Worm (Caenorhabditis elegans): ENCODE results near the gene snrp-40.1.

Gene snrp-40.1

ce11 chrX:11299642-11300307 lies at the start of gene snrp-40.1, which contains the start of gene F08G12.3 (continued):
- TF ChIP-seq Y75B8A.6 (GFP tag; IDR thresholded peaks at IDR 0.05) (no peak), mxl-3 (GFP tag; optimal IDR thresholded peaks at IDR 0.05) (peak; percentile 93), unc-39 (tag; optimal IDR thresholded peaks at IDR 0.05) (no peak), daf-19 (GFP tag; conservative IDR thresholded peaks at IDR 0.05) (no peak), F10B5.3 (tag; optimal IDR thresholded peaks at IDR 0.05) (no peak)

ce11 chrX:11346155-11346554 lies 46.6 kb upstream of the snrp-40.1 start, which contains the start of gene oct-2:
Gene oct-2 (plus strand): TSS chrX:11346455.
- TF ChIP-seq aha-1 (tag), result peak; percentile 37
- TF ChIP-seq unc-62 (GFP tag; optimal IDR thresholded peaks at IDR 0.05 in 1 of 2), result peak in 1 of 2 experiments; percentile 57
- TF ChIP-seq unc-62 (tag; optimal IDR thresholded peaks at IDR 0.05), result no peak
- no peak for TF ChIP-seq lin-29 (GFP tag; IDR thresholded peaks at IDR 0.05)

- no peak for TF ChIP-seq set-16 (GFP tag; IDR thresholded peaks at IDR 0.05)
- TF ChIP-seq duxl-1 (tag; optimal IDR thresholded peaks at IDR 0.05; ENCODE audit: poor library complexity), result no peak
- TF ChIP-seq daf-8 (GFP tag; IDR thresholded peaks at IDR 0.05), result no peak
- TF ChIP-seq ceh-28 (tag; optimal IDR thresholded peaks at IDR 0.05), result no peak
- no peak for TF ChIP-seq dve-1 (tag; optimal IDR thresholded peaks at IDR 0.05; ENCODE audit: insufficient read depth)
- no peak for TF ChIP-seq zip-11 (GFP tag; IDR thresholded peaks at IDR 0.05)
- peak; percentile 94 for TF ChIP-seq aha-1 (tag)
- TF ChIP-seq nhr-28 (tag; optimal IDR thresholded peaks at IDR 0.05), result peak; percentile 34
- no peak for TF ChIP-seq ceh-82 (tag; optimal IDR thresholded peaks at IDR 0.05)
- TF ChIP-seq nhr-111 (GFP tag; optimal IDR thresholded peaks at IDR 0.05), result no peak
- TF ChIP-seq ama-1 (optimal IDR thresholded peaks at IDR 0.05), result no peak
- peak; percentile 5 for TF ChIP-seq pqm-1 (tag; optimal IDR thresholded peaks at IDR 0.05)
- peak; percentile 18; the same call in 1 of the 2 replicates for TF ChIP-seq dmd-6 (GFP tag; IDR thresholded peaks at IDR 0.05)
- TF ChIP-seq ctbp-1 (GFP tag; IDR thresholded peaks at IDR 0.05), result no peak
- TF ChIP-seq unc-130 (GFP tag; optimal IDR thresholded peaks at IDR 0.05), result no peak
- TF ChIP-seq F10B5.3 (tag; optimal IDR thresholded peaks at IDR 0.05), result no peak
- 0 out of 2 replicates have a peak, but pooled peaks have one; percentile 56 for TF ChIP-seq tag-97 (GFP tag; IDR thresholded peaks at IDR 0.05)
- no peak for TF ChIP-seq madf-5 (GFP tag; IDR thresholded peaks at IDR 0.05)
- no peak for TF ChIP-seq D1046.2 (GFP tag; IDR thresholded peaks at IDR 0.05)
- no peak for TF ChIP-seq unc-62 (GFP tag; optimal IDR thresholded peaks at IDR 0.05 in 1 of 2)
- TF ChIP-seq unc-62 (tag; optimal IDR thresholded peaks at IDR 0.05), result no peak
- TF ChIP-seq ces-1 (GFP tag; optimal IDR thresholded peaks at IDR 0.05), result peak; percentile 91
- TF ChIP-seq hlh-30 (tag; optimal IDR thresholded peaks at IDR 0.05; ENCODE audit: insufficient read depth), result no peak
- no peak for TF ChIP-seq F44E2.7 (GFP tag; IDR thresholded peaks at IDR 0.05)
- no peak for TF ChIP-seq nhr-77 (tag; optimal IDR thresholded peaks at IDR 0.05)
Observed at ce11 chrX:11345471-11345870, 45.9 kb upstream of the snrp-40.1 start.

- TF ChIP-seq dmd-6 (GFP tag; IDR thresholded peaks at IDR 0.05), result no peak
- no peak for TF ChIP-seq F49E8.2 (tag; optimal IDR thresholded peaks at IDR 0.05; ENCODE audit: borderline replicate concordance)
- TF ChIP-seq hif-1 (tag; optimal IDR thresholded peaks at IDR 0.05), result peak in 1 of 2 experiments; percentile 16
- peak; percentile 42 for TF ChIP-seq hlh-11 (tag; optimal IDR thresholded peaks at IDR 0.05)
- no peak for TF ChIP-seq mdt-29 (GFP tag; IDR thresholded peaks at IDR 0.05)
- peak; percentile 54 for TF ChIP-seq mxl-3 (GFP tag; optimal IDR thresholded peaks at IDR 0.05)
- peak in 1 of 2 experiments; percentile 47 for TF ChIP-seq daf-16 (GFP tag; optimal IDR thresholded peaks at IDR 0.05)
- peak; percentile 17 for TF ChIP-seq daf-16 (tag; optimal IDR thresholded peaks at IDR 0.05)
- no peak for TF ChIP-seq pha-4 (GFP tag; IDR thresholded peaks at IDR 0.05)
- TF ChIP-seq pha-4 (tag; optimal IDR thresholded peaks at IDR 0.05), result no peak
- TF ChIP-seq hlh-30 (tag; optimal IDR thresholded peaks at IDR 0.05; ENCODE audit: insufficient read depth), result peak; percentile 48
- no peak for TF ChIP-seq ceh-32 (tag; optimal IDR thresholded peaks at IDR 0.05; ENCODE audit: poor library complexity)
- TF ChIP-seq unc-62 (GFP tag; optimal IDR thresholded peaks at IDR 0.05 in 1 of 2), result peak in 1 of 2 experiments; percentile 98
- TF ChIP-seq unc-62 (tag; optimal IDR thresholded peaks at IDR 0.05), result no peak
- TF ChIP-seq F37D6.2 (tag; optimal IDR thresholded peaks at IDR 0.05), result no peak
- no peak for TF ChIP-seq Y48G9A.11 (GFP tag; IDR thresholded peaks at IDR 0.05)
- peak; percentile 33 for TF ChIP-seq nhr-11 (tag; optimal IDR thresholded peaks at IDR 0.05)
- TF ChIP-seq ama-1 (optimal IDR thresholded peaks at IDR 0.05), result no peak
- no peak for TF ChIP-seq zag-1 (tag; optimal IDR thresholded peaks at IDR 0.05)
- TF ChIP-seq zip-2 (tag; optimal IDR thresholded peaks at IDR 0.05), result no peak
- no peak for TF ChIP-seq daf-19 (GFP tag; conservative IDR thresholded peaks at IDR 0.05)
- TF ChIP-seq fkh-10 (GFP tag; optimal IDR thresholded peaks at IDR 0.05), result no peak
Observed at ce11 chrX:11344899-11345298, 45.3 kb upstream of the snrp-40.1 start.

Data from whole organism, L4 larva.